Worm (Caenorhabditis elegans): ENCODE measurements around the gene dsh-2.
A peak's percentile ranks its signal among the peaks of the same experiment; 100 is the strongest.

The dsh-2 gene

ce11 chrII:5061794-5062368, 19.1 kb downstream of the dsh-2 start, which contains the start of gene smc-5 (continued):
- no peak for TF ChIP-seq ztf-4 (tag; optimal IDR thresholded peaks at IDR 0.05)
- TF ChIP-seq lsy-2 (tag; optimal IDR thresholded peaks at IDR 0.05): peak; percentile 71 to 94
- TF ChIP-seq zip-4 (GFP tag; optimal IDR thresholded peaks at IDR 0.05): no peak
- TF ChIP-seq ama-1 (optimal IDR thresholded peaks at IDR 0.05): no peak
- TF ChIP-seq hlh-17 (GFP tag; optimal IDR thresholded peaks at IDR 0.05; ENCODE audit: borderline replicate concordance): no peak
- peak; percentile 56 for TF ChIP-seq xbp-1 (tag; optimal IDR thresholded peaks at IDR 0.05)
- peak; percentile 69 for TF ChIP-seq mep-1 (tag; optimal IDR thresholded peaks at IDR 0.05)
- TF ChIP-seq mdl-1 (tag; optimal IDR thresholded peaks at IDR 0.05): peak in 1 of 2 experiments; percentile 42
- TF ChIP-seq snpc-4 (tag; optimal IDR thresholded peaks at IDR 0.05): peak; percentile 63
- TF ChIP-seq pag-3 (tag; optimal IDR thresholded peaks at IDR 0.05; ENCODE audit: borderline replicate concordance, insufficient read depth): no peak
- peak; percentile 71 for TF ChIP-seq blmp-1 (tag; optimal IDR thresholded peaks at IDR 0.05)
- no peak for TF ChIP-seq egl-13 (tag; optimal IDR thresholded peaks at IDR 0.05)
- TF ChIP-seq ceh-63 (GFP tag; optimal IDR thresholded peaks at IDR 0.05): no peak
- peak; percentile 87 for TF ChIP-seq lin-15B (tag; optimal IDR thresholded peaks at IDR 0.05)
- TF ChIP-seq lin-35 (GFP tag; optimal IDR thresholded peaks at IDR 0.05): peak; percentile 84 to 94
- no peak for TF ChIP-seq fkh-4 (tag; optimal IDR thresholded peaks at IDR 0.05; ENCODE audit: borderline replicate concordance)
- TF ChIP-seq efl-1 (optimal IDR thresholded peaks at IDR 0.05): peak; percentile 84 to 88
- peak; percentile 86 to 98 for TF ChIP-seq efl-1 (GFP tag; optimal IDR thresholded peaks at IDR 0.05 in 1 of 2)
- peak; percentile 92 for TF ChIP-seq C16A3.4 (tag; optimal IDR thresholded peaks at IDR 0.05)
- peak; percentile 28 for TF ChIP-seq aly-2 (tag; optimal IDR thresholded peaks at IDR 0.05)
- TF ChIP-seq nhr-76 (tag; optimal IDR thresholded peaks at IDR 0.05): no peak
- peak; percentile 16 for TF ChIP-seq sox-4 (tag; optimal IDR thresholded peaks at IDR 0.05)
- no peak for TF ChIP-seq ceh-8 (GFP tag; optimal IDR thresholded peaks at IDR 0.05)
- TF ChIP-seq C34B4.2 (tag; optimal IDR thresholded peaks at IDR 0.05): no peak
- TF ChIP-seq pax-3 (tag; optimal IDR thresholded peaks at IDR 0.05): peak; percentile 53
- TF ChIP-seq fkh-8 (tag; optimal IDR thresholded peaks at IDR 0.05): peak; percentile 75
- peak; percentile 39 for TF ChIP-seq dsc-1 (tag; optimal IDR thresholded peaks at IDR 0.05)
- peak; percentile 51 for TF ChIP-seq mef-2 (tag; optimal IDR thresholded peaks at IDR 0.05)
- peak; percentile 59 for TF ChIP-seq swsn-7 (tag; optimal IDR thresholded peaks at IDR 0.05)
- peak; percentile 73 for TF ChIP-seq lir-3 (tag; optimal IDR thresholded peaks at IDR 0.05; ENCODE audit: poor library complexity)
- TF ChIP-seq unc-62 (GFP tag; optimal IDR thresholded peaks at IDR 0.05): no peak
- TF ChIP-seq pqm-1 (tag; optimal IDR thresholded peaks at IDR 0.05): no peak
- peak; percentile 56 for TF ChIP-seq nhr-19 (GFP tag; conservative IDR thresholded peaks at IDR 0.05)
- TF ChIP-seq ets-5 (GFP tag; IDR thresholded peaks at IDR 0.05): no peak
- no peak for TF ChIP-seq Y116A8C.19 (tag; optimal IDR thresholded peaks at IDR 0.05; ENCODE audit: borderline replicate concordance)
- TF ChIP-seq unc-30 (tag; optimal IDR thresholded peaks at IDR 0.05): no peak
- TF ChIP-seq aha-1 (tag; optimal IDR thresholded peaks at IDR 0.05): no peak
- no peak for TF ChIP-seq ces-1 (GFP tag; optimal IDR thresholded peaks at IDR 0.05)
- no peak for TF ChIP-seq ceh-90 (tag; optimal IDR thresholded peaks at IDR 0.05)

ce11 chrII:5060719-5061118, 20.3 kb downstream of the dsh-2 start, which contains the start of gene pho-12:
TSS of gene pho-12 (minus strand) at chrII:5060819.
- TF ChIP-seq nhr-90 (tag; optimal IDR thresholded peaks at IDR 0.05; ENCODE audit: poor library complexity) (no peak), aha-1 (tag; optimal IDR thresholded peaks at IDR 0.05) (no peak), F16B12.6 (tag; optimal IDR thresholded peaks at IDR 0.05) (no peak), snu-23 (GFP tag; optimal IDR thresholded peaks at IDR 0.05) (no peak), ama-1 (optimal IDR thresholded peaks at IDR 0.05) (no peak), Y116A8C.19 (tag; optimal IDR thresholded peaks at IDR 0.05; ENCODE audit: borderline replicate concordance) (no peak), aly-2 (tag; optimal IDR thresholded peaks at IDR 0.05) (no peak), fkh-8 (tag; optimal IDR thresholded peaks at IDR 0.05) (no peak), mef-2 (tag; optimal IDR thresholded peaks at IDR 0.05) (no peak), ceh-82 (tag; optimal IDR thresholded peaks at IDR 0.05) (no peak), alr-1 (tag; optimal IDR thresholded peaks at IDR 0.05; ENCODE audit: borderline replicate concordance) (no peak), hlh-17 (GFP tag; optimal IDR thresholded peaks at IDR 0.05; ENCODE audit: borderline replicate concordance) (no peak), lsy-2 (tag; optimal IDR thresholded peaks at IDR 0.05) (no peak), jun-1 (tag; optimal IDR thresholded peaks at IDR 0.05) (no peak), sox-4 (tag; optimal IDR thresholded peaks at IDR 0.05) (no peak), nhr-71 (tag; optimal IDR thresholded peaks at IDR 0.05) (no peak)
